Fruit fly (Drosophila melanogaster) whole organism, embryonic: ENCODE data around the gene CkIIbeta.

Source experiments
- CG10209 ChIP-seq: fragments of 200-800 bp; sonication (Bioruptor generic); optimal IDR thresholded peaks from 3 replicates; lab custom pipeline; 2017; ENCODE audit warnings: missing biosample characterization, mild to moderate bottlenecking, missing genetic modification characterization, missing genetic modification reagents
- CG11085 ChIP-seq: fragments of 200-800 bp; sonication (Bioruptor generic); IDR thresholded peaks from 2 replicates; pipeline ENCODE4 v1.3.6; 2022; ENCODE audit warnings: missing biosample characterization, missing genetic modification characterization
- CG11247 ChIP-seq: fragments of 200-800 bp; sonication (Bioruptor generic); IDR thresholded peaks from 2 replicates; pipeline ENCODE4 v1.3.6; 2022; ENCODE audit warnings: missing biosample characterization, missing genetic modification characterization
- CG11398 ChIP-seq: fragments of 200-800 bp; sonication (Bioruptor generic); optimal IDR thresholded peaks from 2 replicates; lab custom pipeline; 2016; ENCODE audit warnings: missing biosample characterization, missing genetic modification characterization
- CG11456 ChIP-seq: fragments of 200-800 bp; sonication (Bioruptor generic); IDR thresholded peaks from 3 replicates; pipeline ENCODE4 v1.3.6; 2022; ENCODE audit warnings: missing biosample characterization, missing genetic modification characterization
- CG11723 ChIP-seq: fragments of 200-800 bp; sonication (Bioruptor generic); optimal IDR thresholded peaks from 2 replicates; lab custom pipeline; 2017; ENCODE audit warnings: missing biosample characterization, mild to moderate bottlenecking, missing genetic modification characterization
- CG15073 ChIP-seq: fragments of 200-800 bp; sonication (Bioruptor generic); optimal IDR thresholded peaks from 2 replicates; lab custom pipeline; 2016; ENCODE audit warnings: missing biosample characterization, missing genetic modification characterization
- CG15479 ChIP-seq: fragments of 200-800 bp; sonication (Bioruptor generic); optimal IDR thresholded peaks from 3 replicates; lab custom pipeline; 2019; ENCODE audit warnings: missing biosample characterization, mild to moderate bottlenecking, missing genetic modification characterization, moderate library complexity
- CG17385 ChIP-seq: fragments of 200-800 bp; sonication (Bioruptor generic); optimal IDR thresholded peaks from 3 replicates; lab custom pipeline; 2018; ENCODE audit warnings: missing biosample characterization, mild to moderate bottlenecking, missing genetic modification characterization
- CG1792 ChIP-seq: fragments of 200-800 bp; sonication (Bioruptor generic); optimal IDR thresholded peaks from 2 replicates; lab custom pipeline; 2016; ENCODE audit warnings: missing biosample characterization, missing genetic modification characterization
- CG18476 ChIP-seq: fragments of 200-800 bp; sonication (Bioruptor generic); optimal IDR thresholded peaks from 2 replicates; lab custom pipeline; 2016; ENCODE audit warnings: missing biosample characterization, mild to moderate bottlenecking, missing genetic modification characterization
- CG2120 ChIP-seq: fragments of 200-800 bp; sonication (Bioruptor generic); optimal IDR thresholded peaks from 3 replicates; lab custom pipeline; 2016; ENCODE audit warnings: missing biosample characterization, missing genetic modification characterization
- CG32767 ChIP-seq: fragments of 200-800 bp; sonication (Bioruptor generic); IDR thresholded peaks from 2 replicates; pipeline ENCODE4 v1.3.6; 2022; ENCODE audit warnings: missing biosample characterization, missing genetic modification characterization
- CG33557 ChIP-seq: fragments of 200-800 bp; sonication (Bioruptor generic); optimal IDR thresholded peaks from 2 replicates; lab custom pipeline; 2019; ENCODE audit warnings: missing biosample characterization, mild to moderate bottlenecking, missing genetic modification characterization, moderate library complexity
- CG4707 ChIP-seq: fragments of 200-800 bp; sonication (Bioruptor generic); optimal IDR thresholded peaks from 2 replicates; lab custom pipeline; 2018; ENCODE audit warnings: missing biosample characterization, mild to moderate bottlenecking, missing genetic modification characterization, moderate library complexity
- CG4820 ChIP-seq: fragments of 200-800 bp; sonication (Bioruptor generic); optimal IDR thresholded peaks from 3 replicates; lab custom pipeline; 2016; ENCODE audit warnings: missing biosample characterization, missing genetic modification characterization
- CG5180 ChIP-seq: fragments of 200-800 bp; sonication (Bioruptor generic); optimal IDR thresholded peaks from 3 replicates; lab custom pipeline; 2017; ENCODE audit warnings: missing biosample characterization, missing genetic modification characterization, mild to moderate bottlenecking, moderate library complexity, missing genetic modification reagents
- CG6654 ChIP-seq: fragments of 200-800 bp; sonication (Bioruptor generic); optimal IDR thresholded peaks from 2 replicates; lab custom pipeline; 2017; ENCODE audit warnings: missing biosample characterization, mild to moderate bottlenecking, missing genetic modification characterization
- CG6813 ChIP-seq: fragments of 200-800 bp; sonication (Bioruptor generic); optimal IDR thresholded peaks from 2 replicates; lab custom pipeline; 2017; ENCODE audit warnings: missing biosample characterization, missing genetic modification characterization, mild to moderate bottlenecking, moderate library complexity, missing genetic modification reagents
- CG7745 ChIP-seq: fragments of 200-800 bp; sonication (Bioruptor generic); optimal IDR thresholded peaks from 2 replicates; lab custom pipeline; 2018; ENCODE audit warnings: missing biosample characterization, mild to moderate bottlenecking, missing genetic modification characterization, moderate library complexity
- CG8388 ChIP-seq: fragments of 200-800 bp; sonication (Bioruptor generic); optimal IDR thresholded peaks from 2 replicates; lab custom pipeline; 2019; ENCODE audit warnings: missing biosample characterization, mild to moderate bottlenecking, missing genetic modification characterization, moderate library complexity
- Fer3 ChIP-seq: fragments of 200-800 bp; sonication (Bioruptor generic); optimal IDR thresholded peaks from 2 replicates; lab custom pipeline; 2018; ENCODE audit warnings: missing biosample characterization, mild to moderate bottlenecking, missing genetic modification characterization, moderate library complexity
- GATAe ChIP-seq: fragments of 200-800 bp; sonication (Bioruptor generic); conservative IDR thresholded peaks from 2 replicates; pipeline ENCODE4 v1.3.6; 2022; ENCODE audit warnings: missing biosample characterization, missing genetic modification characterization
- HHEX ChIP-seq: fragments of 200-800 bp; sonication (Bioruptor generic); optimal IDR thresholded peaks from 3 replicates; lab custom pipeline; 2017; ENCODE audit warnings: missing biosample characterization, mild to moderate bottlenecking, missing genetic modification characterization, missing genetic modification reagents
- HLHmδ ChIP-seq: fragments of 200-800 bp; sonication (Bioruptor generic); optimal IDR thresholded peaks from 2 replicates; lab custom pipeline; 2018; ENCODE audit warnings: missing biosample characterization, mild to moderate bottlenecking, missing genetic modification characterization, moderate library complexity
- Hand ChIP-seq: fragments of 200-800 bp; sonication (Bioruptor generic); optimal IDR thresholded peaks from 2 replicates; lab custom pipeline; 2017; ENCODE audit warnings: mild to moderate bottlenecking, missing biosample characterization, missing genetic modification reagents, missing genetic modification characterization
- HmgD ChIP-seq: fragments of 200-800 bp; sonication (Bioruptor generic); optimal IDR thresholded peaks from 3 replicates; lab custom pipeline; 2016; ENCODE audit warnings: missing biosample characterization, missing genetic modification characterization
- MBD-R2 ChIP-seq: fragments of 200-800 bp; sonication (Bioruptor generic); IDR thresholded peaks from 2 replicates; pipeline ENCODE4 v1.3.6; 2022; ENCODE audit warnings: missing biosample characterization, missing genetic modification characterization
- NK7.1 ChIP-seq: fragments of 200-800 bp; sonication (Bioruptor generic); optimal IDR thresholded peaks from 3 replicates; lab custom pipeline; 2016; ENCODE audit warnings: missing biosample characterization, missing genetic modification characterization
- PHDP ChIP-seq: fragments of 200-800 bp; sonication (Bioruptor generic); optimal IDR thresholded peaks from 3 replicates; lab custom pipeline; 2018; ENCODE audit warnings: missing biosample characterization, mild to moderate bottlenecking, missing genetic modification characterization, moderate library complexity
- Poxn ChIP-seq: fragments of 200-800 bp; sonication (Bioruptor generic); IDR thresholded peaks from 2 replicates; pipeline ENCODE4 v1.3.6; 2022; ENCODE audit warnings: missing biosample characterization, missing genetic modification characterization
- Sry-δ ChIP-seq: fragments of 200-800 bp; sonication (Bioruptor generic); optimal IDR thresholded peaks from 2 replicates; lab custom pipeline; 2016; ENCODE audit warnings: missing biosample characterization, missing genetic modification characterization
- TFAM ChIP-seq: fragments of 200-800 bp; sonication (Bioruptor generic); optimal IDR thresholded peaks from 2 replicates; lab custom pipeline; 2017; ENCODE audit warnings: missing biosample characterization, missing genetic modification characterization, inconsistent platforms
- YL-1 ChIP-seq: fragments of 200-800 bp; sonication (Bioruptor generic); optimal IDR thresholded peaks from 3 replicates; lab custom pipeline; 2017; ENCODE audit warnings: missing biosample characterization, mild to moderate bottlenecking, missing genetic modification characterization
- ash1 ChIP-seq: fragments of 200-800 bp; sonication (Bioruptor generic); optimal IDR thresholded peaks from 2 replicates; lab custom pipeline; 2018; ENCODE audit warnings: missing biosample characterization, mild to moderate bottlenecking, missing genetic modification characterization
- az2 ChIP-seq: fragments of 200-800 bp; sonication (Bioruptor generic); optimal IDR thresholded peaks from 3 replicates; lab custom pipeline; 2016; ENCODE audit warnings: missing biosample characterization, missing genetic modification characterization
- cwo ChIP-seq: fragments of 200-800 bp; sonication (Bioruptor generic); optimal IDR thresholded peaks from 3 replicates; lab custom pipeline; 2017; ENCODE audit warnings: missing biosample characterization, missing genetic modification characterization, mild to moderate bottlenecking, moderate library complexity, missing genetic modification reagents
- dati ChIP-seq: fragments of 200-800 bp; sonication (Bioruptor generic); IDR thresholded peaks from 2 replicates; pipeline ENCODE4 v1.3.6; 2022; ENCODE audit warnings: missing biosample characterization, missing genetic modification characterization
- ftz-f1 ChIP-seq: fragments of 200-800 bp; sonication (Bioruptor generic); optimal IDR thresholded peaks from 2 replicates; lab custom pipeline; 2016; ENCODE audit warnings: missing biosample characterization, missing genetic modification characterization
- ham ChIP-seq: fragments of 200-800 bp; sonication (Bioruptor generic); IDR thresholded peaks from 2 replicates; pipeline ENCODE4 v1.3.6; 2022; ENCODE audit warnings: missing biosample characterization, missing genetic modification characterization
- hkb ChIP-seq, 2 experiments: fragments of 200-800 bp in 1 of 2; fragments of >200 bp in 1 of 2; sonication (Bioruptor generic) in 1 of 2; IDR thresholded peaks in 1 of 2; optimal IDR thresholded peaks in 1 of 2; 2 replicates each; pipeline versions ENCODE4 v1.3.6 to Lab custom; 2017 to 2022; ENCODE audit warnings: missing biosample characterization in 1 of 2, missing genetic modification characterization in 1 of 2
- kni ChIP-seq: fragments of 200-800 bp; sonication (Bioruptor generic); optimal IDR thresholded peaks from 3 replicates; lab custom pipeline; 2017; ENCODE audit warnings: mild to moderate bottlenecking, missing biosample characterization, missing genetic modification reagents, missing genetic modification characterization
- org-1 ChIP-seq: fragments of 200-800 bp; sonication (Bioruptor generic); optimal IDR thresholded peaks from 2 replicates; lab custom pipeline; 2017; ENCODE audit warnings: missing biosample characterization, missing genetic modification characterization
- peb ChIP-seq: fragments of 200-800 bp; sonication (Bioruptor generic); IDR thresholded peaks from 2 replicates; pipeline ENCODE4 v1.3.6; 2022; ENCODE audit warnings: missing biosample characterization, missing genetic modification characterization
- pfk ChIP-seq: fragments of 200-800 bp; sonication (Bioruptor generic); optimal IDR thresholded peaks from 2 replicates; lab custom pipeline; 2018; ENCODE audit warnings: missing biosample characterization, mild to moderate bottlenecking, missing genetic modification characterization, moderate library complexity
- pros ChIP-seq: fragments of 200-800 bp; sonication (Bioruptor generic); optimal IDR thresholded peaks from 3 replicates; lab custom pipeline; 2019; ENCODE audit warnings: missing biosample characterization, mild to moderate bottlenecking, missing genetic modification characterization, moderate library complexity
- pzg ChIP-seq: fragments of 200-800 bp; sonication (Bioruptor generic); optimal IDR thresholded peaks from 3 replicates; lab custom pipeline; 2018; ENCODE audit warnings: missing biosample characterization, mild to moderate bottlenecking, missing genetic modification characterization, moderate library complexity
- tio ChIP-seq: fragments of 200-800 bp; sonication (Bioruptor generic); optimal IDR thresholded peaks from 2 replicates; lab custom pipeline; 2017; ENCODE audit warnings: missing biosample characterization, missing genetic modification characterization, inconsistent platforms

The CkIIbeta gene

dm6 chrX:11818047-11818766 is 25.9 kb downstream of the CkIIbeta start (continued):
- TF ChIP-seq CG10209 (peak; percentile 93), pros (peak; percentile 49), ftz-f1 (peak; percentile 10), Fer3 (tag; lab: Kevin White, UChicago) (peak; percentile 92), CG6654 (GFP tag; lab: Kevin White, UChicago) (peak; percentile 76), pfk (GFP tag; lab: Kevin White, UChicago) (peak; percentile 98), CG33557 (peak; percentile 85), TFAM (GFP tag; lab: Kevin White, UChicago) (peak; percentile 85), MBD-R2 (GFP tag; lab: Robert Waterston, UW) (peak; percentile 75), CG32767 (GFP tag; lab: Robert Waterston, UW) (peak; percentile 95), peb (GFP tag; lab: Robert Waterston, UW) (peak; percentile 92), pzg (GFP tag; lab: Kevin White, UChicago) (peak; percentile 13), CG7745 (tag; lab: Kevin White, UChicago) (peak; percentile 63), dati (peak; percentile 81), CG11247 (GFP tag; lab: Robert Waterston, UW) (peak; percentile 92), CG15479 (peak; percentile 46), org-1 (GFP tag; lab: Kevin White, UChicago) (peak; percentile 94), CG17385 (GFP tag; lab: Kevin White, UChicago) (peak; percentile 87), ash1 (GFP tag; lab: Kevin White, UChicago) (no peak), CG11456 (peak; percentile 88), GATAe (GFP tag; lab: Robert Waterston, UW) (peak; percentile 80), hkb (optimal IDR thresholded peaks at IDR 0.05; lab: Kevin White, UChicago) (no peak), hkb (GFP tag; IDR thresholded peaks at IDR 0.05; lab: Robert Waterston, UW) (peak; percentile 96), cwo (GFP tag; lab: Kevin White, UChicago) (peak; percentile 91), HHEX (peak; percentile 91), HLHmδ (GFP tag; lab: Kevin White, UChicago) (no peak), CG8388 (peak; percentile 98), CG6813 (GFP tag; lab: Kevin White, UChicago) (peak; percentile 93), PHDP (tag; lab: Kevin White, UChicago) (peak; percentile 96), Sry-δ (GFP tag; lab: Kevin White, UChicago) (peak; percentile 58), YL-1 (peak; percentile 26), CG2120 (GFP tag; lab: Kevin White, UChicago) (peak; percentile 96), CG15073 (GFP tag; lab: Kevin White, UChicago) (peak; percentile 75), CG4820 (GFP tag; lab: Kevin White, UChicago) (peak; percentile 94), HmgD (GFP tag; lab: Kevin White, UChicago) (peak; percentile 77), Poxn (peak; percentile 77), CG11398 (GFP tag; lab: Kevin White, UChicago) (peak; percentile 96), CG4707 (GFP tag; lab: Kevin White, UChicago) (peak; percentile 99), kni (peak; percentile 66), CG5180 (GFP tag; lab: Kevin White, UChicago) (peak; percentile 80), CG1792 (GFP tag; lab: Kevin White, UChicago) (peak; percentile 84), az2 (GFP tag; lab: Kevin White, UChicago) (peak; percentile 95), ham (peak; percentile 47; the same call in 1 of the 2 replicates), NK7.1 (GFP tag; lab: Kevin White, UChicago) (peak; percentile 87), CG11723 (GFP tag; lab: Kevin White, UChicago) (peak; percentile 90), CG11085 (peak; percentile 85), Hand (peak; percentile 84), CG18476 (GFP tag; lab: Kevin White, UChicago) (peak; percentile 90), tio (GFP tag; lab: Kevin White, UChicago) (peak; percentile 89)
